Worm (Caenorhabditis elegans): ENCODE data around the gene irld-42.

DNA sequence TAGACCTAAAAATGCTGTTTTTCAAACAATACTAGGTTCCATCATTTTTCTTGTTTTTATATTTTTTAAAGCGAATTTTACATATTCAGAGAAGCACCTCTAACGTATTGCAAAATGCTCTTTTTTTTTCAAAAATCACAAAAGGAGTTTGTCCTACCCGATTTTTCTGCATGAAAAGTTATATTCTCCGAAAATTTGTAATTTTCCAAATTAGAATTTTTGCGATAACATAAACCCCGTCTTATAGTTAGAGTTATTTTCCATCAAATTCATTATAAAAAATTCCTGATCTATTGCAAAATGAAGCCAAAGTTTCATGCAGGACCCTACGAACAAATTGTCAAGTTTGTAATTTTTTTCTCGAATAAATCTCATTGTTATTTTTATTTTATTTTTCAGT, 40.1 kb downstream of the irld-42 start, which contains the start of gene srw-99:
- TF ChIP-seq med-1 (GFP tag; optimal IDR thresholded peaks at IDR 0.05; ENCODE audit: insufficient read depth) (no peak), klf-2 (GFP tag; conservative IDR thresholded peaks at IDR 0.05) (no peak), tab-1 (GFP tag; IDR thresholded peaks at IDR 0.05) (no peak), ref-1 (GFP tag; conservative IDR thresholded peaks at IDR 0.05) (no peak), ztf-29 (GFP tag; IDR thresholded peaks at IDR 0.05) (no peak), flt-1 (GFP tag; IDR thresholded peaks at IDR 0.05) (no peak), ztf-23 (GFP tag; IDR thresholded peaks at IDR 0.05) (no peak), T22C8.4 (GFP tag; IDR thresholded peaks at IDR 0.05) (no peak), cog-1 (tag; optimal IDR thresholded peaks at IDR 0.05) (no peak)
